Worm (Caenorhabditis elegans): ENCODE results near the gene ttr-38.

DNA sequence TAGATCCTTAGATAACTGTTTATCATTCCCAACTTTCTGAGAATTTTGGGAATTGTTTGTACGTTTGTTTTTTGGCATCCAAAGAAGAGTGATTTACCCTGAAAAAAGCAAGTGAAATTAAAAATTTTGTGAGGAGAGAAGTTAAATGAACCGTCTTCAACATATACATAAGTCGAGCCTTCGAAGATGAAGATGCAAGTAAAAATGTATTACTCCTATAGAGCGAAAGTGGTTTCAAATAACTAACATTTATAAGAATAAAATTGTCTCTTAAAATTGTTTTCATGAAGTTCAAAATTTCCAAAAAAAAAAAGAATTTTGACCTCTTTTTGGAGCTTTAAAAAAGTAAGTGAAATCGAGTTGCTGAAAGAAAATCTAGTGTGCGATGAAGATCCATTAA, 39.7 kb downstream of the ttr-38 start, which contains the start of gene B0416.10:
- TF ChIP-seq ama-1 (optimal IDR thresholded peaks at IDR 0.05) (no peak), aly-2 (tag; optimal IDR thresholded peaks at IDR 0.05) (no peak), skn-1 (tag; optimal IDR thresholded peaks at IDR 0.05) (no peak), nhr-11 (tag; optimal IDR thresholded peaks at IDR 0.05) (no peak), dpl-1 (GFP tag; optimal IDR thresholded peaks at IDR 0.05) (no peak), snpc-4 (tag; optimal IDR thresholded peaks at IDR 0.05) (no peak), unc-62 (GFP tag; optimal IDR thresholded peaks at IDR 0.05) (no peak), vab-15 (tag; optimal IDR thresholded peaks at IDR 0.05) (no peak), nhr-77 (tag; optimal IDR thresholded peaks at IDR 0.05) (no peak), hlh-17 (GFP tag; optimal IDR thresholded peaks at IDR 0.05; ENCODE audit: borderline replicate concordance) (no peak), grh-1 (GFP tag; IDR thresholded peaks at IDR 0.05) (no peak)

Measured in whole organism, L1 larva.